Worm (Caenorhabditis elegans) whole organism, late embryonic: ENCODE measurements around the gene phf-33.

Source experiments
- ama-1 ChIP-seq: fragments of 150-350 bp; optimal IDR thresholded peaks from 2 replicates; lab custom pipeline; 2014
- ceh-34 ChIP-seq: sonication (generic microtip); optimal IDR thresholded peaks from 2 replicates; lab custom pipeline; 2016; ENCODE audit warnings: mild to moderate bottlenecking, missing genetic modification characterization, missing compliant biosample characterization
- ceh-9 ChIP-seq: sonication (generic microtip); optimal IDR thresholded peaks from 2 replicates; lab custom pipeline; 2016; ENCODE audit warnings: mild to moderate bottlenecking, missing genetic modification characterization, inconsistent platforms, missing compliant biosample characterization
- elt-2 ChIP-seq: sonication (generic microtip); optimal IDR thresholded peaks from 2 replicates; lab custom pipeline; 2016; ENCODE audit warnings: missing genetic modification reagents, missing genetic modification characterization, missing compliant biosample characterization
- hlh-30 ChIP-seq: sonication (generic microtip); optimal IDR thresholded peaks from 2 replicates; lab custom pipeline; 2017; ENCODE audit warnings: antibody characterized with exemption, missing genetic modification characterization, missing compliant biosample characterization; ENCODE audit not compliant: insufficient read depth
- madf-2 ChIP-seq: sonication (generic microtip); optimal IDR thresholded peaks from 2 replicates; lab custom pipeline; 2017; ENCODE audit warnings: missing genetic modification characterization, missing compliant biosample characterization
- nfya-1 ChIP-seq: sonication (generic microtip); optimal IDR thresholded peaks from 2 replicates; lab custom pipeline; 2017; ENCODE audit warnings: missing genetic modification characterization, mild to moderate bottlenecking, missing compliant biosample characterization, antibody characterized with exemption, moderate library complexity
- nhr-11 ChIP-seq: fragments of 150-350 bp; optimal IDR thresholded peaks from 2 replicates; lab custom pipeline; 2014; ENCODE audit warnings: missing biosample characterization, missing genetic modification characterization
- pha-4 ChIP-seq: fragments of 150-350 bp; optimal IDR thresholded peaks from 2 replicates; lab custom pipeline; 2018; ENCODE audit warnings: missing biosample characterization, missing genetic modification reagents, missing genetic modification characterization
- sdc-2 ChIP-seq: sonication (generic microtip); optimal IDR thresholded peaks from 2 replicates; lab custom pipeline; 2016; ENCODE audit warnings: missing genotype, missing genetic modification characterization, missing compliant biosample characterization
- sox-2 ChIP-seq: fragments of 200-800 bp; sonication (Bioruptor generic); IDR thresholded peaks from 2 replicates; pipeline ENCODE4 v1.3.6; 2022; ENCODE audit warnings: missing genetic modification reagents, missing genetic modification characterization, missing compliant biosample characterization
- sox-4 ChIP-seq: sonication (generic microtip); optimal IDR thresholded peaks from 2 replicates; lab custom pipeline; 2017; ENCODE audit warnings: mild to moderate bottlenecking, missing genetic modification characterization, inconsistent platforms, missing compliant biosample characterization
- tbx-2 ChIP-seq: sonication (generic microtip); optimal IDR thresholded peaks from 2 replicates; lab custom pipeline; 2016; ENCODE audit warnings: missing genetic modification characterization, missing compliant biosample characterization
- unc-55 ChIP-seq: sonication (generic microtip); optimal IDR thresholded peaks from 2 replicates; lab custom pipeline; 2017; ENCODE audit warnings: missing biosample characterization, missing genetic modification reagents, missing genetic modification characterization

DNA sequence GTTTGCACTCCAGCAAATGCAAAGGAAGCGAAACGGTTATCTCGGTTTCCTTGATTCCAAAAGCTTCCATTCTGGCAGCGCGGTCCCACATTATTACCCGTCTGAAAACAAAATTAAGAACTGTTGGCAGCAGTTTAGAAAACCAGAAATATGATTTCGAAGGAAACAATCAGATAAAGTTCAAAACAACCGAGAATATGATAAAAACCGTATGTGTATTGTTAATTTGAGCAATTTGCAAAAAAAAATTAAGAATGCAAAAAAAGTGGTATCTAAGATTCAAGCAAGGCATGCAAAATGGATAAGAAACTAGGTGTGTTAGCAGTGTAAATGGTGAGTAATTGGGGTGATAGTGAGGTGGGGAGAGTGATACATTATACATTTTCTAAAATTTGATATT, 9.9 kb upstream of the phf-33 start, which contains the start of gene R04D3.4:
- TF ChIP-seq ama-1 (lab: Kevin White, UChicago) (no peak), ceh-9 (tag; lab: Kevin White, UChicago) (no peak), madf-2 (tag; lab: Kevin White, UChicago) (no peak), sdc-2 (tag; lab: Kevin White, UChicago) (no peak), nhr-11 (no peak), nfya-1 (tag; lab: Kevin White, UChicago) (no peak), pha-4 (no peak), sox-4 (tag; lab: Kevin White, UChicago) (no peak), elt-2 (tag; lab: Kevin White, UChicago) (no peak), hlh-30 (no peak), tbx-2 (tag; lab: Kevin White, UChicago) (no peak), unc-55 (GFP tag; lab: Kevin White, UChicago) (no peak), ceh-34 (no peak), sox-2 (GFP tag; lab: Robert Waterston, UW) (no peak)
